Fruit fly (Drosophila melanogaster): Measurements from ENCODE around the gene Pburs.

The Pburs gene

dm6 chr2L:14461066-14461465 is 43.9 kb upstream of the Pburs start (continued):
- peak; percentile 70 for TF ChIP-seq CG9609 (GFP tag; optimal IDR thresholded peaks at IDR 0.05)
- TF ChIP-seq Hr3 (GFP tag; optimal IDR thresholded peaks at IDR 0.05) = peak; percentile 69
- TF ChIP-seq Gug (GFP tag; IDR thresholded peaks at IDR 0.05) = peak; percentile 42; the same call in 2 of the 4 replicates
- peak; percentile 48 for TF ChIP-seq gsb (GFP tag; IDR thresholded peaks at IDR 0.05)
- TF ChIP-seq CG10431 (GFP tag; optimal IDR thresholded peaks at IDR 0.05) = peak; percentile 4
- TF ChIP-seq Elba2 (GFP tag; optimal IDR thresholded peaks at IDR 0.05) = peak; percentile 37
- peak; percentile 89 for TF ChIP-seq CG8290 (GFP tag; optimal IDR thresholded peaks at IDR 0.05)
- TF ChIP-seq CG8290 (tag; optimal IDR thresholded peaks at IDR 0.05) = peak; percentile 33 to 72
- peak; percentile 85 for TF ChIP-seq Oli (tag; optimal IDR thresholded peaks at IDR 0.05)
- TF ChIP-seq Hmr (GFP tag; optimal IDR thresholded peaks at IDR 0.05) = peak; percentile 60
- peak; percentile 65 for TF ChIP-seq cato (GFP tag; optimal IDR thresholded peaks at IDR 0.05; ENCODE audit: borderline replicate concordance)
- no peak for TF ChIP-seq CG17612 (GFP tag; IDR thresholded peaks at IDR 0.05)
- 0 out of 2 replicates have a peak, but pooled peaks have one; percentile 45 for TF ChIP-seq ham (GFP tag; IDR thresholded peaks at IDR 0.05)
- peak; percentile 61 for TF ChIP-seq maf-S (GFP tag; optimal IDR thresholded peaks at IDR 0.05)
- peak; percentile 77 for TF ChIP-seq Ada2b (GFP tag; IDR thresholded peaks at IDR 0.05)
- TF ChIP-seq Asciz (GFP tag; optimal IDR thresholded peaks at IDR 0.05) = peak; percentile 55
- TF ChIP-seq CG3838 (GFP tag; optimal IDR thresholded peaks at IDR 0.05) = peak; percentile 68
- peak; percentile 71 for TF ChIP-seq CG14441 (GFP tag; IDR thresholded peaks at IDR 0.05)
- no peak for TF ChIP-seq Hand (GFP tag; optimal IDR thresholded peaks at IDR 0.05)
- no peak for TF ChIP-seq danr (GFP tag; IDR thresholded peaks at IDR 0.05)
- peak; percentile 88 for TF ChIP-seq CG8388 (GFP tag; optimal IDR thresholded peaks at IDR 0.05)
- TF ChIP-seq yki (optimal IDR thresholded peaks at IDR 0.05) = no peak
- no peak for TF ChIP-seq ash1 (GFP tag; optimal IDR thresholded peaks at IDR 0.05)
- TF ChIP-seq tll (GFP tag; optimal IDR thresholded peaks at IDR 0.05) = peak in 1 of 2 experiments; percentile 43
- TF ChIP-seq CG8359 (GFP tag; optimal IDR thresholded peaks at IDR 0.05; ENCODE audit: borderline replicate concordance) = peak; percentile 67
- peak; percentile 81 for TF ChIP-seq slp2 (GFP tag; optimal IDR thresholded peaks at IDR 0.05)
- TF ChIP-seq fru (optimal IDR thresholded peaks at IDR 0.05) = no peak
- TF ChIP-seq bbx (GFP tag; IDR thresholded peaks at IDR 0.05; ENCODE audit: partially characterized antibody) = no peak
- TF ChIP-seq CG4282 (GFP tag; optimal IDR thresholded peaks at IDR 0.05) = peak; percentile 11
- TF ChIP-seq ems (GFP tag; optimal IDR thresholded peaks at IDR 0.05) = peak; percentile 59
- peak; percentile 60 for TF ChIP-seq oc (tag; optimal IDR thresholded peaks at IDR 0.05)
- peak; percentile 83 for TF ChIP-seq Side (GFP tag; optimal IDR thresholded peaks at IDR 0.05)
- TF ChIP-seq Max (GFP tag; optimal IDR thresholded peaks at IDR 0.05) = peak; percentile 69
- peak; percentile 96 for TF ChIP-seq CG9727 (GFP tag; optimal IDR thresholded peaks at IDR 0.05)
- TF ChIP-seq schlank (tag; optimal IDR thresholded peaks at IDR 0.05) = no peak
- TF ChIP-seq CG14965 (GFP tag; optimal IDR thresholded peaks at IDR 0.05; ENCODE audit: borderline replicate concordance) = peak; percentile 63
- TF ChIP-seq CG12219 (GFP tag; optimal IDR thresholded peaks at IDR 0.05) = peak; percentile 77
- peak; percentile 37 for TF ChIP-seq CG7745 (tag; optimal IDR thresholded peaks at IDR 0.05)
- peak; percentile 71 for TF ChIP-seq CrebB (tag; optimal IDR thresholded peaks at IDR 0.05)
- peak; percentile 17 for TF ChIP-seq D19B (GFP tag; optimal IDR thresholded peaks at IDR 0.05)
- peak; percentile 70 for TF ChIP-seq CG32532 (GFP tag; IDR thresholded peaks at IDR 0.05)
- peak; percentile 41 for TF ChIP-seq CG15479 (GFP tag; optimal IDR thresholded peaks at IDR 0.05)
- TF ChIP-seq ken (GFP tag; IDR thresholded peaks at IDR 0.05) = peak; percentile 61; the same call in 1 of the 3 replicates
- TF ChIP-seq onecut (GFP tag; IDR thresholded peaks at IDR 0.05) = peak; percentile 64
- TF ChIP-seq CG12659 (GFP tag; optimal IDR thresholded peaks at IDR 0.05) = peak; percentile 65
- TF ChIP-seq NC2β (GFP tag; optimal IDR thresholded peaks at IDR 0.05) = peak; percentile 82
- TF ChIP-seq CG17912 (GFP tag; optimal IDR thresholded peaks at IDR 0.05) = no peak
- TF ChIP-seq CG13775 (GFP tag; optimal IDR thresholded peaks at IDR 0.05) = peak; percentile 88
- TF ChIP-seq chn (GFP tag; optimal IDR thresholded peaks at IDR 0.05) = peak; percentile 85
- TF ChIP-seq insv (GFP tag; optimal IDR thresholded peaks at IDR 0.05) = no peak
- peak; percentile 69 for TF ChIP-seq CG31388 (GFP tag; optimal IDR thresholded peaks at IDR 0.05)
